Worm (Caenorhabditis elegans) whole organism, L2 larva: ENCODE data around the gene C06H5.6.

Experiments
- aly-2 ChIP-seq: fragments of 150-350 bp; optimal IDR thresholded peaks from 2 replicates; lab custom pipeline; 2014; ENCODE audit warnings: missing biosample characterization, missing genetic modification characterization
- blmp-1 ChIP-seq: sonication (generic microtip); optimal IDR thresholded peaks from 2 replicates; lab custom pipeline; 2017; ENCODE audit warnings: missing genetic modification characterization, mild to moderate bottlenecking, missing compliant biosample characterization, antibody characterized with exemption, moderate library complexity; ENCODE audit not compliant: insufficient read depth
- lin-13 ChIP-seq: fragments of 150-350 bp; optimal IDR thresholded peaks from 2 replicates; lab custom pipeline; 2014; ENCODE audit warnings: missing biosample characterization, missing genetic modification reagents, missing genetic modification characterization
- nhr-12 ChIP-seq: fragments of 150-350 bp; optimal IDR thresholded peaks from 2 replicates; lab custom pipeline; 2014; ENCODE audit warnings: missing biosample characterization, missing genetic modification characterization
- nhr-237 ChIP-seq: fragments of 150-350 bp; optimal IDR thresholded peaks from 2 replicates; lab custom pipeline; 2014; ENCODE audit warnings: missing biosample characterization, missing genetic modification characterization
- nhr-6 ChIP-seq: fragments of 150-350 bp; optimal IDR thresholded peaks from 2 replicates; lab custom pipeline; 2014; ENCODE audit warnings: missing biosample characterization, missing genetic modification characterization

DNA sequence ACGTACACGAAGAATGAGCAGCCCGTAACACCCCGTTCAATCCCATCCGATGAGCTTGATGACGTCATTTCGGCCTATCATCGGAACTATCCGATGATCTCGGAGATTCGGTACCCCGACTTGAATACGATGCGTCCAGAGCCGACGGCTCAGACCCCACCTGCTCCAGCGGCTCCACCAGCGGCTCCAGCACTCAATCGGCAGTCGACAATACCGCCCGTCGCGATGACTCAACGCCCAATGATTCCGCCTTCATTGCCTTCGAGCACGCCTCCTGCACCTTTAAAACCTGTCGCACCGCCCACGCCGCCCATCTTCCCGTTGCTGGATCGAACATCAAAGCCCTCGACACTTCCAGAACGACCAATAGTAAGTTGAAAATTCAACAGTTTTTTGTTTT is 39.3 kb upstream of the C06H5.6 start:
- TF ChIP-seq nhr-6 (tag; lab: Kevin White, UChicago) (no peak), aly-2 (tag; lab: Kevin White, UChicago) (no peak), lin-13 (GFP tag; lab: Kevin White, UChicago) (no peak), blmp-1 (tag; lab: Kevin White, UChicago) (no peak), nhr-12 (tag; lab: Kevin White, UChicago) (no peak), nhr-237 (tag; lab: Kevin White, UChicago) (no peak)
